Worm (Caenorhabditis elegans) whole organism, L3 larva: Measurements from ENCODE around the gene C49H3.16.

Experiments used
- R02D3.7 ChIP-seq: fragments of 150-350 bp; optimal IDR thresholded peaks from 2 replicates; lab custom pipeline; 2014; ENCODE audit warnings: missing biosample characterization, missing genetic modification characterization
- ceh-9 ChIP-seq: sonication (generic microtip); optimal IDR thresholded peaks from 2 replicates; lab custom pipeline; 2018; ENCODE audit warnings: missing biosample characterization, missing genetic modification characterization
- elt-2 ChIP-seq: sonication (generic microtip); optimal IDR thresholded peaks from 2 replicates; lab custom pipeline; 2016; ENCODE audit warnings: missing genetic modification reagents, mild to moderate bottlenecking, missing genetic modification characterization, missing compliant biosample characterization
- pha-4 ChIP-seq: fragments of 150-350 bp; optimal IDR thresholded peaks from 2 replicates; lab custom pipeline; 2014; ENCODE audit warnings: missing biosample characterization, missing genetic modification reagents, missing genetic modification characterization
- skn-1 ChIP-seq: fragments of 150-350 bp; optimal IDR thresholded peaks from 2 replicates; lab custom pipeline; 2014; ENCODE audit warnings: missing biosample characterization, missing genetic modification characterization
- tbx-2 ChIP-seq: sonication (generic microtip); optimal IDR thresholded peaks from 2 replicates; lab custom pipeline; 2016; ENCODE audit warnings: mild to moderate bottlenecking, missing genetic modification characterization, missing compliant biosample characterization
- unc-39 ChIP-seq: sonication (generic microtip); optimal IDR thresholded peaks from 4 replicates; lab custom pipeline; 2017; ENCODE audit warnings: missing biosample characterization, missing genetic modification characterization
- zag-1 ChIP-seq: fragments of 150-350 bp; optimal IDR thresholded peaks from 2 replicates; lab custom pipeline; 2014; ENCODE audit warnings: missing biosample characterization, missing genetic modification characterization
- ztf-4 ChIP-seq: fragments of 150-350 bp; optimal IDR thresholded peaks from 2 replicates; lab custom pipeline; 2014; ENCODE audit warnings: missing biosample characterization, missing genetic modification characterization

DNA sequence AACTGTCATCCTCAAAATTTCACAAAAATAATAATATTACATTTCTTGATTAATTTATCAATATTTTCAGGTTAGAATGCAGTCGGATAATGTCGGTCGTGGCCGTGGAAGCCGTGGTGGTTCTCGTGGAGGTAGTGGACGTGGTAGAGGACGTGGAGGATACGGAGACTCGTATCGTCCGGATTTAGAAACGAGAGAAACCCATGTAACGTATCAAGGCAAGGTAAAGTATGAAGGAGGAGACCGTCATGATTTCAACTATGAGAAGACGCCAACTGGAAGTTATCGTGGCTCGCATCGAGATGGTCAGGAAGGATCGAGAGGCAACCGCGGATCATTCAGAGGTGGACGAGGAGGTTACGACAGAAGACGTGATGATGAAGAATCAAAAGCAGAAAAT, 37.3 kb downstream of the C49H3.16 start, which contains the start of gene frpr-10:
- no peak for TF ChIP-seq tbx-2 (tag; lab: Kevin White, UChicago)
- no peak for TF ChIP-seq skn-1
- no peak for TF ChIP-seq ceh-9 (tag; lab: Kevin White, UChicago)
- no peak for TF ChIP-seq pha-4
- no peak for TF ChIP-seq ztf-4 (tag; lab: Kevin White, UChicago)
- no peak for TF ChIP-seq unc-39
- TF ChIP-seq elt-2 (tag; lab: Kevin White, UChicago), result no peak
- no peak for TF ChIP-seq R02D3.7
- no peak for TF ChIP-seq zag-1 (tag; lab: Kevin White, UChicago)
